Worm (Caenorhabditis elegans) whole organism, young adult: ENCODE data around the gene unc-70.

ENCODE experiments used
- F10E7.11 ChIP-seq: sonication (generic microtip); optimal IDR thresholded peaks from 2 replicates; lab custom pipeline; 2017; ENCODE audit warnings: mild to moderate bottlenecking, missing genetic modification characterization, moderate library complexity, missing compliant biosample characterization
- F22D6.2 ChIP-seq: sonication (generic microtip); optimal IDR thresholded peaks from 2 replicates; lab custom pipeline; 2016; ENCODE audit warnings: mild to moderate bottlenecking, missing genetic modification characterization, missing compliant biosample characterization
- F23B12.7 ChIP-seq: sonication (generic microtip); optimal IDR thresholded peaks from 2 replicates; lab custom pipeline; 2017; ENCODE audit warnings: missing genetic modification characterization, mild to moderate bottlenecking, missing compliant biosample characterization, antibody characterized with exemption, moderate library complexity; ENCODE audit not compliant: insufficient read depth
- F49E8.2 ChIP-seq: sonication (generic microtip); optimal IDR thresholded peaks from 3 replicates; lab custom pipeline; 2017; ENCODE audit warnings: missing genetic modification characterization, mild to moderate bottlenecking, missing compliant biosample characterization, antibody characterized with exemption, moderate library complexity; ENCODE audit not compliant: insufficient read depth
- K11D2.4 ChIP-seq: fragments of 200-800 bp; sonication (Bioruptor generic); IDR thresholded peaks from 2 replicates; pipeline ENCODE4 v1.3.6; 2022; ENCODE audit warnings: missing genetic modification reagents, missing genetic modification characterization, missing compliant biosample characterization
- K12H6.12 ChIP-seq: fragments of 200-800 bp; sonication (Bioruptor generic); optimal IDR thresholded peaks from 2 replicates; lab custom pipeline; 2018; ENCODE audit warnings: mild to moderate bottlenecking, missing genetic modification characterization, missing compliant biosample characterization
- Y53G8AR.9 ChIP-seq: fragments of 200-800 bp; sonication (Bioruptor generic); conservative IDR thresholded peaks from 2 replicates; pipeline ENCODE4 v1.3.6; 2022; ENCODE audit warnings: missing genetic modification reagents, missing genetic modification characterization, missing compliant biosample characterization
- ama-1 ChIP-seq, 3 experiments: fragments of 150-350 bp in 1 of 3; sonication (generic microtip) in 2 of 3; optimal IDR thresholded peaks; 2 replicates each; lab custom pipeline; 2014 to 2018; ENCODE audit warnings: missing biosample characterization in 2 of 3, missing genetic modification characterization in 2 of 3, missing genetic modification reagents in 2 of 3
- aptf-3 ChIP-seq: fragments of 200-800 bp; sonication (Bioruptor generic); IDR thresholded peaks from 2 replicates; pipeline ENCODE4 v1.3.6; 2022; ENCODE audit warnings: missing genetic modification characterization, missing compliant biosample characterization
- athp-1 ChIP-seq: sonication (generic microtip); optimal IDR thresholded peaks from 2 replicates; lab custom pipeline; 2017; ENCODE audit warnings: mild to moderate bottlenecking, missing genetic modification characterization, missing compliant biosample characterization
- attf-3 ChIP-seq: fragments of 200-800 bp; sonication (Bioruptor generic); conservative IDR thresholded peaks from 2 replicates; pipeline ENCODE4 v1.3.6; 2022; ENCODE audit warnings: missing genetic modification reagents, missing genetic modification characterization, missing compliant biosample characterization
- bed-1 ChIP-seq: fragments of 200-800 bp; sonication (Bioruptor generic); IDR thresholded peaks from 2 replicates; pipeline ENCODE4 v1.3.6; 2022; ENCODE audit warnings: missing genetic modification reagents, missing genetic modification characterization, missing compliant biosample characterization
- bed-2 ChIP-seq: fragments of 200-800 bp; sonication (Bioruptor generic); IDR thresholded peaks from 2 replicates; pipeline ENCODE4 v1.3.6; 2022; ENCODE audit warnings: missing genetic modification reagents, missing genetic modification characterization, missing compliant biosample characterization
- cebp-1 ChIP-seq, 2 experiments: fragments of 200-800 bp in 1 of 2; sonication (Bioruptor generic) in 1 of 2; sonication (generic microtip) in 1 of 2; IDR thresholded peaks in 1 of 2; optimal IDR thresholded peaks in 1 of 2; 2 replicates each; pipeline versions ENCODE4 v1.3.6 to Lab custom; 2017 to 2022; ENCODE audit warnings: missing compliant biosample characterization in 2 of 2, missing genetic modification characterization in 2 of 2, mild to moderate bottlenecking in 1 of 2, missing genetic modification reagents in 1 of 2, moderate library complexity in 1 of 2
- ceh-100 ChIP-seq: fragments of 200-800 bp; sonication (Bioruptor generic); IDR thresholded peaks from 2 replicates; pipeline ENCODE4 v1.3.6; 2022; ENCODE audit warnings: missing genetic modification reagents, missing genetic modification characterization, missing compliant biosample characterization
- efl-1 ChIP-seq: fragments of 150-350 bp; optimal IDR thresholded peaks from 2 replicates; lab custom pipeline; 2014; ENCODE audit warnings: missing biosample characterization, missing genetic modification reagents, missing genetic modification characterization
- egrh-3 ChIP-seq: fragments of 200-800 bp; sonication (Bioruptor generic); IDR thresholded peaks from 2 replicates; pipeline ENCODE4 v1.3.6; 2022; ENCODE audit warnings: missing genetic modification reagents, missing genetic modification characterization, missing compliant biosample characterization
- ekl-4 ChIP-seq: fragments of 200-800 bp; sonication (Bioruptor generic); IDR thresholded peaks from 2 replicates; pipeline ENCODE4 v1.3.6; 2022; ENCODE audit warnings: missing genetic modification reagents, missing genetic modification characterization, missing compliant biosample characterization
- him-1 ChIP-seq: sonication (generic microtip); optimal IDR thresholded peaks from 2 replicates; lab custom pipeline; 2016; ENCODE audit warnings: missing genotype, missing genetic modification reagents, missing genetic modification characterization, missing compliant biosample characterization
- hmg-20 ChIP-seq: fragments of 200-800 bp; sonication (Bioruptor generic); IDR thresholded peaks from 2 replicates; pipeline ENCODE4 v1.3.6; 2022; ENCODE audit warnings: missing genetic modification reagents, missing genetic modification characterization, missing compliant biosample characterization
- hrde-1 ChIP-seq: sonication (generic microtip); optimal IDR thresholded peaks from 2 replicates; lab custom pipeline; 2016; ENCODE audit warnings: missing genetic modification characterization, mild to moderate bottlenecking, missing compliant biosample characterization, moderate library complexity, missing genotype, missing genetic modification reagents, borderline replicate concordance
- let-607 ChIP-seq, 2 experiments: fragments of 200-800 bp in 1 of 2; sonication (Bioruptor generic) in 1 of 2; sonication (generic microtip) in 1 of 2; optimal IDR thresholded peaks; 2 replicates each; lab custom pipeline; 2016 to 2018; ENCODE audit warnings: mild to moderate bottlenecking in 2 of 2, missing compliant biosample characterization in 2 of 2, missing genetic modification characterization in 2 of 2, moderate library complexity in 2 of 2, missing genotype in 1 of 2
- lin-54 ChIP-seq: fragments of 200-800 bp; sonication (Bioruptor generic); optimal IDR thresholded peaks from 2 replicates; lab custom pipeline; 2018; ENCODE audit warnings: mild to moderate bottlenecking, missing genetic modification characterization, missing compliant biosample characterization
- madf-10 ChIP-seq: sonication (generic microtip); optimal IDR thresholded peaks from 2 replicates; lab custom pipeline; 2016; ENCODE audit warnings: mild to moderate bottlenecking, missing genetic modification characterization, missing compliant biosample characterization
- madf-3 ChIP-seq: fragments of 200-800 bp; sonication (Bioruptor generic); IDR thresholded peaks from 2 replicates; pipeline ENCODE4 v1.3.6; 2022; ENCODE audit warnings: missing genetic modification reagents, missing genetic modification characterization, missing compliant biosample characterization
- madf-8 ChIP-seq: fragments of 200-800 bp; sonication (Bioruptor generic); conservative IDR thresholded peaks from 2 replicates; pipeline ENCODE4 v1.3.6; 2022; ENCODE audit warnings: missing genetic modification reagents, missing genetic modification characterization, missing compliant biosample characterization
- mcd-1 ChIP-seq: fragments of 200-800 bp; sonication (Bioruptor generic); IDR thresholded peaks from 2 replicates; pipeline ENCODE4 v1.3.6; 2022; ENCODE audit warnings: missing genetic modification reagents, missing genetic modification characterization, missing compliant biosample characterization
- mel-28 ChIP-seq: sonication (generic microtip); optimal IDR thresholded peaks from 2 replicates; lab custom pipeline; 2016; ENCODE audit warnings: borderline replicate concordance, mild to moderate bottlenecking, missing genetic modification characterization, missing compliant biosample characterization
- mxl-1 ChIP-seq: sonication (generic microtip); optimal IDR thresholded peaks from 2 replicates; lab custom pipeline; 2016; ENCODE audit warnings: missing genetic modification characterization, missing compliant biosample characterization
- nfyb-1 ChIP-seq: fragments of 200-800 bp; sonication (Bioruptor generic); IDR thresholded peaks from 2 replicates; pipeline ENCODE4 v1.3.6; 2022; ENCODE audit warnings: missing genetic modification reagents, missing genetic modification characterization, missing compliant biosample characterization
- nhr-179 ChIP-seq: sonication (generic microtip); optimal IDR thresholded peaks from 2 replicates; lab custom pipeline; 2016; ENCODE audit warnings: mild to moderate bottlenecking, missing genetic modification characterization, missing compliant biosample characterization
- rcor-1 ChIP-seq: fragments of 200-800 bp; sonication (Bioruptor generic); IDR thresholded peaks from 2 replicates; pipeline ENCODE4 v1.3.6; 2022; ENCODE audit warnings: missing genetic modification reagents, missing genetic modification characterization, missing compliant biosample characterization
- rec-8 ChIP-seq, 2 experiments: sonication (generic microtip); optimal IDR thresholded peaks; 2 replicates each; lab custom pipeline; 2016; ENCODE audit warnings: mild to moderate bottlenecking in 2 of 2, missing genetic modification characterization in 2 of 2, missing genetic modification reagents in 2 of 2, missing genotype in 2 of 2, missing biosample characterization in 1 of 2, missing compliant biosample characterization in 1 of 2, moderate library complexity in 1 of 2
- snpc-1.3 ChIP-seq: sonication (generic microtip); optimal IDR thresholded peaks from 2 replicates; lab custom pipeline; 2017; ENCODE audit warnings: missing genetic modification characterization, mild to moderate bottlenecking, missing compliant biosample characterization, antibody characterized with exemption, moderate library complexity, missing genotype, missing genetic modification reagents; ENCODE audit not compliant: insufficient read depth
- snpc-3.4 ChIP-seq: sonication (generic microtip); optimal IDR thresholded peaks from 2 replicates; lab custom pipeline; 2017; ENCODE audit warnings: missing genetic modification characterization, mild to moderate bottlenecking, missing compliant biosample characterization, antibody characterized with exemption, moderate library complexity, missing genotype, missing genetic modification reagents
- somi-1 ChIP-seq: fragments of 200-800 bp; sonication (Bioruptor generic); optimal IDR thresholded peaks from 2 replicates; lab custom pipeline; 2018; ENCODE audit warnings: mild to moderate bottlenecking, missing genetic modification characterization, missing compliant biosample characterization
- sptf-2 ChIP-seq: fragments of 200-800 bp; sonication (Bioruptor generic); optimal IDR thresholded peaks from 2 replicates; lab custom pipeline; 2018; ENCODE audit warnings: mild to moderate bottlenecking, missing genetic modification characterization, missing compliant biosample characterization
- unc-130 ChIP-seq: sonication (generic microtip); optimal IDR thresholded peaks from 2 replicates; lab custom pipeline; 2016; ENCODE audit warnings: missing genetic modification reagents, missing genetic modification characterization, missing compliant biosample characterization
- zfh-2 ChIP-seq: fragments of 200-800 bp; sonication (Bioruptor generic); conservative IDR thresholded peaks from 2 replicates; pipeline ENCODE4 v1.3.6; 2022; ENCODE audit warnings: missing genetic modification reagents, missing genetic modification characterization, missing compliant biosample characterization
- zim-3 ChIP-seq: sonication (generic microtip); optimal IDR thresholded peaks from 2 replicates; lab custom pipeline; 2017; ENCODE audit warnings: mild to moderate bottlenecking, missing genetic modification characterization, moderate library complexity, missing compliant biosample characterization
- ztf-28 ChIP-seq: fragments of 200-800 bp; sonication (Bioruptor generic); IDR thresholded peaks from 2 replicates; pipeline ENCODE4 v1.3.6; 2022; ENCODE audit warnings: missing genetic modification reagents, missing genetic modification characterization, missing compliant biosample characterization

Gene unc-70

DNA sequence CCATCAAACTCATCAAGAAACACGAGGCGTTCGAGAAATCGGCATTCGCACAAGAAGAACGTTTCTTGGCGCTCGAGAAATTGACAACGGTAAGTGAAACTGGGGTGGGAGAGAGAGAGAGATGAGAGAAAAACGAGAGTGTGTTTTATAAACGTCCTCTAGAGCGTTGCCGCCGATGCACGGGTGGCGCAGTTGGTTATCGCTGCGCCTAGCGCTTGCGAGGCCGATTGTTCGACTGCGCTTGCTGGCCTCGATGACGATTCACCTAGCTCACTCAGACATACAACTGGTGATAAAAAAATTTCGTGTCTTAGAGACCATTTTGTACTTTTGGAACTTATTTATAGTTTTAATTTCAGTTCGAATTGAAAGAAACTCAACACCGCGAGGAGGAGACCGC lies 7.7 kb downstream of the unc-70 start (continued):
- TF ChIP-seq bed-1 (GFP tag; lab: Robert Waterston, UW) (no peak; the same call in 1 of the 2 replicates), F23B12.7 (tag; lab: Kevin White, UChicago) (peak; percentile 88), mxl-1 (tag; lab: Kevin White, UChicago) (peak; percentile 57), ztf-28 (GFP tag; lab: Robert Waterston, UW) (0 out of 2 replicates have a peak, but pooled peaks have one; percentile 14), F22D6.2 (no peak), athp-1 (tag; lab: Kevin White, UChicago) (peak; percentile 75), him-1 (peak; percentile 90), K11D2.4 (GFP tag; lab: Robert Waterston, UW) (no peak), snpc-3.4 (tag; lab: Kevin White, UChicago) (peak; percentile 34), bed-2 (0 out of 2 replicates have a peak, but pooled peaks have one; percentile 45), hmg-20 (GFP tag; lab: Robert Waterston, UW) (no peak), F49E8.2 (tag; lab: Kevin White, UChicago) (peak; percentile 38), F10E7.11 (peak; percentile 72), rcor-1 (peak; percentile 43; the same call in 1 of the 2 replicates), hrde-1 (tag; lab: Kevin White, UChicago) (peak; percentile 78), snpc-1.3 (tag; lab: Kevin White, UChicago) (no peak), attf-3 (GFP tag; lab: Robert Waterston, UW) (peak; percentile 57; the same call in 1 of the 2 replicates), ceh-100 (no peak), egrh-3 (peak; percentile 53), let-607 (tag; optimal IDR thresholded peaks at IDR 0.05; lab: Kevin White, UChicago) (peak in 1 of 2 experiments; percentile 52), somi-1 (GFP tag; lab: Kevin White, UChicago) (peak; percentile 21), sptf-2 (GFP tag; lab: Kevin White, UChicago) (peak; percentile 50), mcd-1 (GFP tag; lab: Robert Waterston, UW) (peak; percentile 34; the same call in 1 of the 2 replicates), nfyb-1 (GFP tag; lab: Robert Waterston, UW) (peak; percentile 76), zfh-2 (GFP tag; lab: Robert Waterston, UW) (peak; percentile 75), madf-3 (no peak), nhr-179 (tag; lab: Kevin White, UChicago) (peak; percentile 58), zim-3 (tag; lab: Kevin White, UChicago) (peak; percentile 41), rec-8 (tag; optimal IDR thresholded peaks at IDR 0.05; lab: Kevin White, UChicago) (peak; percentile 77 to 86), madf-8 (no peak), K12H6.12 (tag; lab: Kevin White, UChicago) (no peak), ekl-4 (GFP tag; lab: Robert Waterston, UW) (peak; percentile 69), efl-1 (no peak)

ce11 chrV:6893681-6894080 lies 12.5 kb downstream of the unc-70 start:
- TF ChIP-seq mxl-1 (tag; lab: Kevin White, UChicago): no peak
- peak; percentile 50 for TF ChIP-seq zfh-2 (GFP tag; lab: Robert Waterston, UW)
- TF ChIP-seq mel-28 (tag; lab: Kevin White, UChicago): no peak
- no peak for TF ChIP-seq Y53G8AR.9
- no peak for TF ChIP-seq lin-54
- no peak for TF ChIP-seq cebp-1 (GFP tag; IDR thresholded peaks at IDR 0.05; lab: Robert Waterston, UW)
- peak; percentile 1 for TF ChIP-seq cebp-1 (tag; optimal IDR thresholded peaks at IDR 0.05; lab: Kevin White, UChicago)
- no peak for TF ChIP-seq nfyb-1 (GFP tag; lab: Robert Waterston, UW)
- TF ChIP-seq sptf-2 (GFP tag; lab: Kevin White, UChicago): no peak
- no peak for TF ChIP-seq madf-10
- TF ChIP-seq unc-130: no peak
- TF ChIP-seq aptf-3: 0 out of 2 replicates have a peak, but pooled peaks have one; percentile 34
- TF ChIP-seq ama-1 (optimal IDR thresholded peaks at IDR 0.05; lab: Kevin White, UChicago): no peak
- TF ChIP-seq ama-1 (GFP tag; optimal IDR thresholded peaks at IDR 0.05; lab: Kevin White, UChicago): no peak
